Worm (Caenorhabditis elegans) whole organism, late embryonic: Measurements from ENCODE around the gene Y110A2AL.3.

Experiments
- K02D7.2 ChIP-seq: sonication (generic microtip); optimal IDR thresholded peaks from 2 replicates; lab custom pipeline; 2017; ENCODE audit warnings: mild to moderate bottlenecking, missing genetic modification characterization, missing compliant biosample characterization
- Y22D7AL.16 ChIP-seq: sonication (generic microtip); optimal IDR thresholded peaks from 2 replicates; lab custom pipeline; 2016; ENCODE audit warnings: missing genetic modification characterization, missing compliant biosample characterization
- ets-4 ChIP-seq: sonication (generic microtip); optimal IDR thresholded peaks from 2 replicates; lab custom pipeline; 2016; ENCODE audit warnings: missing genetic modification characterization, missing compliant biosample characterization
- fkh-10 ChIP-seq: fragments of 150-350 bp; optimal IDR thresholded peaks from 2 replicates; lab custom pipeline; 2014; ENCODE audit warnings: missing biosample characterization, missing genetic modification reagents, missing genetic modification characterization
- pax-1 ChIP-seq: fragments of 150-350 bp; optimal IDR thresholded peaks from 2 replicates; lab custom pipeline; 2014; ENCODE audit warnings: missing biosample characterization, missing genetic modification characterization
- pqm-1 ChIP-seq: sonication (generic microtip); optimal IDR thresholded peaks from 2 replicates; lab custom pipeline; 2016; ENCODE audit warnings: missing genetic modification characterization, missing compliant biosample characterization
- unc-86 ChIP-seq: sonication (generic microtip); optimal IDR thresholded peaks from 2 replicates; lab custom pipeline; 2016; ENCODE audit warnings: missing genetic modification characterization, missing compliant biosample characterization

ce11 chrII:2846552-2846951 is 20.3 kb upstream of the Y110A2AL.3 start:
- TF ChIP-seq K02D7.2 (tag; lab: Kevin White, UChicago) = no peak
- TF ChIP-seq pax-1 (tag; lab: Kevin White, UChicago) = no peak
- no peak for TF ChIP-seq Y22D7AL.16 (tag; lab: Kevin White, UChicago)
- TF ChIP-seq unc-86 = no peak
- no peak for TF ChIP-seq fkh-10 (GFP tag; lab: Kevin White, UChicago)
- no peak for TF ChIP-seq pqm-1 (tag; lab: Kevin White, UChicago)
- TF ChIP-seq ets-4 (tag; lab: Kevin White, UChicago) = no peak
